Worm (Caenorhabditis elegans) whole organism, late embryonic: ENCODE results near the gene W01D2.1.

ENCODE experiments used
- dve-1 ChIP-seq: sonication (generic microtip); optimal IDR thresholded peaks from 2 replicates; lab custom pipeline; 2017; ENCODE audit warnings: antibody characterized with exemption, mild to moderate bottlenecking, missing genetic modification characterization, missing compliant biosample characterization
- fkh-6 ChIP-seq: sonication (generic microtip); optimal IDR thresholded peaks from 2 replicates; lab custom pipeline; 2016; ENCODE audit warnings: missing genetic modification characterization, missing compliant biosample characterization

- TF ChIP-seq dve-1 (no peak), fkh-6 (tag; lab: Kevin White, UChicago) (no peak)
Observed at ce11 chrII:14811472-14811871, 3.8 kb upstream of the W01D2.1 start.
